In the genomic region with DNA sequence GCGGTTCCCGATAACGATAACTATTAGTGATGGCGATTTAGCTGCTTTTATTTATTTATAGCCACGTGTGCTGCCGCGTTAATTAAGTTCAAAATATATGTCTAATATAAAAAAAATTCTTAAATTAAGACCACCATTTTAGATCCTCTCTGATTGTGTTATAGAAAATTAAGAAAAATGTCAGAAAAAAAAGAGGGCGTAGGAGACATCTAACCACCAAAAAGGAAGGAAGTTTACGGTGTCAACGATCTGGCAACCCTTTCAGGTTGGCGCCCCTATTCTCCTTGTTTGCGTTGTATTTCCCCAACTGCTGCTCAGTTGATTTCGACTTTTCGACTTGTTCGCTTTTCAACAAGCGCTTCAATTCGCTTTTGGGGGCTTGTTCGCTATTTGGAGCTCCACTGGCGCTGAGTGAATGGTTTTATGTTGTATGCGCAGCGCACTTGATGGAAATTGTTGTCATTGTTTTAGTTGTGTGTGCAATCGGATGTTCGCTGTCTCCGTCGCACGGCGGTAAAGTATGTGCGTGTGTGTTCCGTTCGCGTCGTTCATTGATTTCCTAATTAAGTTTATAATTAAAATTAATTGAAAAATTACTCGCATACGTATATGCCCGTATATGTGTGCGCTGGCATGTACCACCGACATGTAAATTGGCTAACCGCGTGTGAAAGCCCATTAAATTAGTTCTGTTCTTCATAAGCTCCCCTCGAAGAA, we compare ENCODE assay signal across 1 fruit fly cellular context.
A peak's percentile ranks its signal among the peaks of the same experiment; 100 is the strongest.
TF ChIP-seq lines count a peak whose summit lies in the region.

TSS of gene CG3434 (minus strand) at position 25 of the 717 bp plus-strand sequence.
TSS of gene CG44838 (plus strand) at position 276 of the 717 bp plus-strand sequence.

TF ChIP-seq in whole organism, embryonic, 481 proteins besides CTCF, POLR2A, EP300 and RAD21 (continued from another document):
- TF ChIP-seq CG11696 (GFP tag; IDR thresholded peaks at IDR 0.05; lab: Robert Waterston, UW) (peak; percentile 38), Chrac-16 (GFP tag; optimal IDR thresholded peaks at IDR 0.05; lab: Kevin White, UChicago) (peak; percentile 84), Oaz (GFP tag; IDR thresholded peaks at IDR 0.05; lab: Robert Waterston, UW) (no peak), Doc2 (GFP tag; IDR thresholded peaks at IDR 0.05; lab: Robert Waterston, UW) (no peak), sd (tag; optimal IDR thresholded peaks at IDR 0.05; lab: Kevin White, UChicago) (peak; percentile 49), CG8359 (GFP tag; optimal IDR thresholded peaks at IDR 0.05; lab: Kevin White, UChicago; ENCODE audit: borderline replicate concordance) (no peak), az2 (GFP tag; optimal IDR thresholded peaks at IDR 0.05; lab: Kevin White, UChicago) (peak; percentile 78), bigmax (GFP tag; optimal IDR thresholded peaks at IDR 0.05; lab: Kevin White, UChicago) (peak; percentile 50), Xbp1 (GFP tag; optimal IDR thresholded peaks at IDR 0.05; lab: Kevin White, UChicago) (peak; percentile 88), Bteb2 (GFP tag; optimal IDR thresholded peaks at IDR 0.05; lab: Kevin White, UChicago) (peak; percentile 72), tx (GFP tag; optimal IDR thresholded peaks at IDR 0.05; lab: Kevin White, UChicago) (peak; percentile 62), BEAF-32 (GFP tag; optimal IDR thresholded peaks at IDR 0.05; lab: Kevin White, UChicago) (peak; percentile 38), pum (GFP tag; optimal IDR thresholded peaks at IDR 0.05; lab: Kevin White, UChicago) (peak; percentile 73), tup (GFP tag; optimal IDR thresholded peaks at IDR 0.05; lab: Kevin White, UChicago) (peak; percentile 38), Awh (GFP tag; IDR thresholded peaks at IDR 0.05; lab: Robert Waterston, UW) (peak; percentile 67; the same call in 1 of the 2 replicates), CG17802 (tag; optimal IDR thresholded peaks at IDR 0.05; lab: Kevin White, UChicago) (peak; percentile 58), CG8478 (optimal IDR thresholded peaks at IDR 0.05; lab: Kevin White, UChicago) (no peak), Sin3A (optimal IDR thresholded peaks at IDR 0.05; lab: Kevin White, UChicago) (peak; percentile 2), B-H2 (GFP tag; optimal IDR thresholded peaks at IDR 0.05; lab: Kevin White, UChicago) (peak; percentile 79), CG9932 (GFP tag; IDR thresholded peaks at IDR 0.05; lab: Robert Waterston, UW) (peak; percentile 87), sens (GFP tag; lab: Kevin White, UChicago) (peak; percentile 95), p53 (GFP tag; optimal IDR thresholded peaks at IDR 0.05; lab: Kevin White, UChicago) (peak; percentile 39), CG1233 (GFP tag; optimal IDR thresholded peaks at IDR 0.05; lab: Kevin White, UChicago) (peak; percentile 74), E2f1 (GFP tag; IDR thresholded peaks at IDR 0.05; lab: Robert Waterston, UW) (peak; percentile 73), trh (GFP tag; optimal IDR thresholded peaks at IDR 0.05; lab: Kevin White, UChicago) (peak; percentile 15), CG5245 (GFP tag; optimal IDR thresholded peaks at IDR 0.05; lab: Kevin White, UChicago) (peak; percentile 76), Hr3 (GFP tag; optimal IDR thresholded peaks at IDR 0.05; lab: Kevin White, UChicago) (peak; percentile 82), zen2 (GFP tag; IDR thresholded peaks at IDR 0.05; lab: Robert Waterston, UW; ENCODE audit: partially characterized antibody) (no peak), CG10462 (GFP tag; optimal IDR thresholded peaks at IDR 0.05; lab: Kevin White, UChicago) (peak; percentile 73), vvl (GFP tag; IDR thresholded peaks at IDR 0.05; lab: Robert Waterston, UW) (peak; percentile 88), hth (optimal IDR thresholded peaks at IDR 0.05; lab: Kevin White, UChicago) (no peak)
TF ChIP-seq in whole organism, embryonic: peak in this region for 381.
